Worm (Caenorhabditis elegans): ENCODE measurements around the gene F49E10.4.

The F49E10.4 gene

DNA sequence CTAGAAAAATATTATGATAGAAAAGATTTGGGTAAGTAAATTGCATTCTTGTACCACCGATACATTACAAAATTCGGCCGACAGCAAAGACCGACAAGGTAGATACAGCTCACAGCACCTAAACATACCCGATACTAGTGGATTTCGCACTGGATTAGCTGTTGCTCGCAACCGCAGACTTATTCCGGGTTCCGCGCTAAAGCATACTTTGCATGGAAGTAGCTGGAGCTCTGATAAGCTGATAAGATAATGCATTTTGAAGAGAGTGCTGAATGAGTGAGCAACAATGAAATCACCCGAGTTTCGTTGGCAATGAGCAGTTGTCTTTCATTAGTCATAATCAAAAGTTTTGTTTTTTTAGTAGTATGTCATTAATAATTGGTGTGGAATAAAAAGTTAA is 25.2 kb upstream of the F49E10.4 start:
- TF ChIP-seq alr-1 (tag; optimal IDR thresholded peaks at IDR 0.05) (no peak), snpc-4 (tag; optimal IDR thresholded peaks at IDR 0.05) (peak; percentile 80), sma-3 (GFP tag; optimal IDR thresholded peaks at IDR 0.05) (no peak)

DNA sequence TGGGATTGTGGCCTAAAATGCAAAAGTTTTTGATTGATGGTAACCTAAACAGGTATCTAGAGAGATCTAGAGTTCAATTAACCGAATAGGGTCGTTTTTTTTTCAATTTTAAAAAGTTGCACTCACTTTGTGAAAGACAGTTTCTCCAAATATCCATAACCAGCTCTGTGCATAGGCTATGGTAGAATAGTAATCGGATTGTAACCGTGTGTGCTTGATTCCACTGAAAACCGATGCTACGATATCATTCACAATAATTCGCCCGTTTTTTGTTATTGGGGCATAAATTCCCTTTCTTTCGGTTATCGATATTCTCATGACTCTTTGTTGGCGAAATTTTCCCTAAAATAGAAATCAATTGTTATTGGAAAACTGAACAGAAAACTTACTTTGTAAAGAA is 23.6 kb upstream of the F49E10.4 start:
- TF ChIP-seq peb-1 (tag; optimal IDR thresholded peaks at IDR 0.05) = no peak
- TF ChIP-seq nhr-6 (tag; optimal IDR thresholded peaks at IDR 0.05) = no peak
- TF ChIP-seq aly-2 (tag; optimal IDR thresholded peaks at IDR 0.05) = no peak
- no peak for TF ChIP-seq elt-1 (tag; optimal IDR thresholded peaks at IDR 0.05)
- TF ChIP-seq nhr-129 (tag; optimal IDR thresholded peaks at IDR 0.05) = no peak
- no peak for TF ChIP-seq sma-9 (GFP tag; optimal IDR thresholded peaks at IDR 0.05)
- no peak for TF ChIP-seq sma-9 (tag; optimal IDR thresholded peaks at IDR 0.05)
- TF ChIP-seq skn-1 (tag; optimal IDR thresholded peaks at IDR 0.05) = no peak
- no peak for TF ChIP-seq nhr-237 (tag; optimal IDR thresholded peaks at IDR 0.05)
- no peak for TF ChIP-seq C34F6.9 (tag; optimal IDR thresholded peaks at IDR 0.05)

DNA sequence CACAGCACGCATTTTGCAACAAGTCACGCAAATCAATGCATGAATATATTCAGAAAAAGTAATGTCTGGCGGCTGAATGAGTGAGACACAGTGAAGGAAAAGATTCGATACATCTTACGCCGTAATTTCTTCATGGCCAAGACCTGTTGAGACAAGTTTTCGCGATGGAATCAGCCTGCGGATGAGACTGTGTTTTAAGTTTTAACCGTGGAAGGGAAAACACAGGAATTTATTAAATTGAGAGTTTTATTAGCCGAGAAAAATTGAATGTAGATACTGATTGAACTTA is 21.6 kb upstream of the F49E10.4 start, which contains the start of gene hog-1:
Gene hog-1 (minus strand): TSS at position 101 of the 289 bp plus-strand sequence.
- TF ChIP-seq unc-39 (tag; optimal IDR thresholded peaks at IDR 0.05) (no peak), sem-4 (tag; optimal IDR thresholded peaks at IDR 0.05) (no peak), lin-39 (tag; optimal IDR thresholded peaks at IDR 0.05) (no peak), alr-1 (tag; optimal IDR thresholded peaks at IDR 0.05) (no peak), elt-3 (tag; optimal IDR thresholded peaks at IDR 0.05) (no peak), C34F6.9 (tag; optimal IDR thresholded peaks at IDR 0.05) (no peak), mdl-1 (tag; optimal IDR thresholded peaks at IDR 0.05) (no peak), peb-1 (tag; optimal IDR thresholded peaks at IDR 0.05) (no peak), nhr-21 (tag; optimal IDR thresholded peaks at IDR 0.05) (no peak)

DNA sequence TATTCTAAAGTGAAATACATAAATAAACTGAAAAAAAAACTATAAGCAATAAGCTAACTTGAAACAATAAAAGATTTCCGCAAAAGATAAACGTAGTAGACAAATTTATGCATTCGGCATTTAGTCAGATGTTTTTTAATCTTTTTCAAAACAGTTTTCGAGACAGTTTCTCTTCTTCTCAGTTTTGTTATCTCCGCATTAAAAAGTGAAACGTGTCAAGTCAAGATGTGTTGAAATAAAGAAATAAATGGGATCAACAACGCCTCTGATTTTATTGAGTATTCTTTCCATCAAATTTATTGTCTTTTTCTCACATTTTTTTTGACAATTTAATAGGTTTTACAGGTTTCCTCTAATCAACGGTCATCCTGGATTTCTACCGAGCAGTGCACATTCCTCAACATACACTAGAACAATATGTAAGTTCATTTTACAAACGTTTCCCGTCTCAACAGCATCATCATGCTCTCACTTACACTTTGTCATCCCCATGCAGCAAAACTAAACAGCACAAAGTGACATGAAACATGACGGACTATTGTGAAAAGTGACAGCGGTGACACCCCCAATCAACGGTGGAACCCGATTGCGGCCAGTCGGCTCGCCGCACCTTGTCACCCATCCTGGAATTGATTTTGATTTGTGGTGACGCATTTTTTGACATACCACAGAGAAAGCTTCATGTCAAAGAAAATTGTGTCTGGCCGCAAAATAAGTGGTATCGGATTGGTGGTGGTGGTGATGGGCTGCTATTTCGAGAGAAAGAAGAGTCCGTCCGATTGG is 21.0 kb upstream of the F49E10.4 start:
- TF ChIP-seq snpc-4 (tag; optimal IDR thresholded peaks at IDR 0.05) (no peak), blmp-1 (tag; optimal IDR thresholded peaks at IDR 0.05; ENCODE audit: insufficient read depth) (peak; percentile 64), unc-62 (GFP tag; optimal IDR thresholded peaks at IDR 0.05) (no peak), nhr-25 (tag; optimal IDR thresholded peaks at IDR 0.05) (peak; percentile 4), R02D3.7 (tag; optimal IDR thresholded peaks at IDR 0.05) (no peak), sem-4 (tag; optimal IDR thresholded peaks at IDR 0.05) (no peak), ztf-1 (GFP tag; conservative IDR thresholded peaks at IDR 0.05) (no peak), unc-39 (tag; optimal IDR thresholded peaks at IDR 0.05) (no peak)

DNA sequence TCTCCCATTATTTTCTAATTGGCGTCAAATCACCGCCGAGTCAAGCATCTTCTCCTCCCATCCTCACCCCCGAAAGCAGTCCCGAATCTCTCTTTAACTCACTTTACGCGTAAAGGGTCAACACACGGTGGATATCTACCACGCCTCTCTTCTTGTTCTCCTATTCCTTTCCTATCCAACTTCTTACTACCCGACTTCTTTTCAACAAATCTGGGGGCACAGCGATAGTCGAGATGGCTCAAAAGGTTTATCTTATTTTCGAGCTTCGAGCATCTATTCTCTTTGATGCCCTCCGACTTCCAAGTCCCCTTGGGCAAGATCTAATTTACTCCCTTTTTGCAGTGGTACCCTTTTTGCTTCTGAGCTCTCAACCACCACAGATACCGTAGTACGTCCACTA is 16.5 kb upstream of the F49E10.4 start:
- no peak for TF ChIP-seq unc-62 (GFP tag; optimal IDR thresholded peaks at IDR 0.05)

DNA sequence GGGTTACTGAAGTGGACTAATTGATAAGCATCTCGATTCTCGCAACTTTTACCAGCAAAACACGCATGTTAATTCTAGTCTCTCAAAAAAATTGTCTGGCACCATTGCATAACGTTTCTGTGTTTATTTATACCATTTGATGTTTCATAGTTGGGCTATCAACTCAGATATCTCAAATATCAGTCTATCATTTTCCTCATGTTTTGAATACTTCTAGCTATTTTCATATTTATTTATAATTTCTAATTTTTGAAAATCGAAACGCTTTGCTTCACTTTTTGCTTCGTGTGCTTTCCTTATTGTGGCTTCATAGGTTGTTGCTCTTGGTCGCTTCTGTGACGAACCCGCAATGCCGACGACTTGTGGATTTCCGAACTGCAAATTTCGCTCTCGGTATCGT is 13.3 kb upstream of the F49E10.4 start, which contains the start of gene ctbp-1:
Gene ctbp-1 (plus strand): TSS at position 301 of the 400 bp plus-strand sequence.
- TF ChIP-seq nhr-21 (tag; optimal IDR thresholded peaks at IDR 0.05) = no peak
- no peak for TF ChIP-seq unc-55 (GFP tag; optimal IDR thresholded peaks at IDR 0.05)
- no peak for TF ChIP-seq nhr-129 (tag; optimal IDR thresholded peaks at IDR 0.05)
- TF ChIP-seq peb-1 (tag; optimal IDR thresholded peaks at IDR 0.05) = no peak
- TF ChIP-seq lsy-2 (tag; optimal IDR thresholded peaks at IDR 0.05) = no peak
- TF ChIP-seq fos-1 (tag; optimal IDR thresholded peaks at IDR 0.05) = no peak
- no peak for TF ChIP-seq mab-5 (tag; optimal IDR thresholded peaks at IDR 0.05)
- TF ChIP-seq alr-1 (tag; optimal IDR thresholded peaks at IDR 0.05) = no peak

DNA sequence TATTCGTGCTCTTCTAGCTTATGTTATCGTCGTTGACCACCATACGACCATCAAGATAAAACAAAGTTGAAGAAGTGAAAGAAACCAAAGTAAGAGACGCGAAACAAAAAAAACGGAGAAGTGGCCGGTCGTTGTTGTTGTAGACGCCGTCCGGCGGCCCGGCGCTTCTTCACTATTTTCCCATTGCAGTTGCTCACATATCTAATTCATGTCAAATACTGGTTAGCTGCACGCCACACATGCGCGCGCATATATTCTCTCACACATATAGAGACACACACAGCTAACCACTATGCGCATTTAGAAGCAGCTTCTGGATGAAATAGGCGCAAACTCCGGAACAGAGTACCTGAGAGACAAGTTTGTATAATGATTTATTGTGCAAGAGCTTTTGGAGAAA is 7.6 kb upstream of the F49E10.4 start:
- TF ChIP-seq fos-1 (tag; optimal IDR thresholded peaks at IDR 0.05) (no peak), crh-2 (tag; optimal IDR thresholded peaks at IDR 0.05) (no peak), sem-4 (tag; optimal IDR thresholded peaks at IDR 0.05) (no peak), peb-1 (tag; optimal IDR thresholded peaks at IDR 0.05) (no peak), nhr-129 (tag; optimal IDR thresholded peaks at IDR 0.05) (no peak), lsy-2 (tag; optimal IDR thresholded peaks at IDR 0.05) (no peak), snpc-4 (tag; optimal IDR thresholded peaks at IDR 0.05) (no peak), sma-3 (GFP tag; optimal IDR thresholded peaks at IDR 0.05) (no peak), zag-1 (tag; optimal IDR thresholded peaks at IDR 0.05) (no peak), nhr-10 (tag; optimal IDR thresholded peaks at IDR 0.05) (no peak), gmeb-1 (tag; optimal IDR thresholded peaks at IDR 0.05) (no peak), ZK546.5 (tag; optimal IDR thresholded peaks at IDR 0.05) (no peak), lin-13 (GFP tag; optimal IDR thresholded peaks at IDR 0.05) (no peak), nhr-6 (tag; optimal IDR thresholded peaks at IDR 0.05) (no peak), ztf-4 (tag; optimal IDR thresholded peaks at IDR 0.05) (no peak), elt-3 (tag; optimal IDR thresholded peaks at IDR 0.05) (no peak), lin-11 (tag; optimal IDR thresholded peaks at IDR 0.05) (no peak), mab-5 (tag; optimal IDR thresholded peaks at IDR 0.05) (no peak), nhr-25 (tag; optimal IDR thresholded peaks at IDR 0.05) (no peak)

Measured in whole organism, L2 larva.